Fruit fly (Drosophila melanogaster): ENCODE data around the gene Cyp4e3.

Gene Cyp4e3

DNA sequence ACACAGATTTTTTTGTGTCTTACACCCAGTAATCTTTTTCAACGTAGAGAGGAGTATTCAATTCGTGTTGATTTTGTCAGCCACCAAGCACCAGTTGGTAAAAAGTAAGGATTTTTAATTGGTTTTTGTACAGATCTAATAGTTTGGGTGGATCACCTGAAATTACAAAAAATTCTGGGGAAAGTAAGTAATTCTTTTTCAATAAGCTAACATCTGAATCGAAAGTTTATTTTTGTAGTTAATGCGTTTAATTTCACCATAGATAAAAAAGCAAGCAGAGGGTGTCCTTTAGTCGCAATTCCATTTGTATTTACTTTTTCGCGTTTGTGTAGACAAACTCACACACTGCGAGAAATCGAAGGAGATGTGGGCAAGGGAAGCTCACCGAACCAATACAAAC is 4.9 kb upstream of the Cyp4e3 start:
- TF ChIP-seq woc (GFP tag; optimal IDR thresholded peaks at IDR 0.05): no peak
- TF ChIP-seq sv (GFP tag; optimal IDR thresholded peaks at IDR 0.05): no peak
- no peak for TF ChIP-seq Myc (optimal IDR thresholded peaks at IDR 0.05)
- no peak for TF ChIP-seq br (GFP tag; optimal IDR thresholded peaks at IDR 0.05)
- no peak for TF ChIP-seq dsf (GFP tag; optimal IDR thresholded peaks at IDR 0.05; ENCODE audit: borderline replicate concordance)
- TF ChIP-seq N (GFP tag; optimal IDR thresholded peaks at IDR 0.05): no peak
- no peak for TF ChIP-seq dmrt93B (GFP tag; optimal IDR thresholded peaks at IDR 0.05)
- TF ChIP-seq Hnf4 (GFP tag; optimal IDR thresholded peaks at IDR 0.05): no peak
- TF ChIP-seq Mio (GFP tag; optimal IDR thresholded peaks at IDR 0.05): no peak
- TF ChIP-seq GATAd (GFP tag; optimal IDR thresholded peaks at IDR 0.05): no peak
- TF ChIP-seq Jra (GFP tag; optimal IDR thresholded peaks at IDR 0.05): no peak
- no peak for TF ChIP-seq usp (GFP tag; optimal IDR thresholded peaks at IDR 0.05)
- no peak for TF ChIP-seq tai (GFP tag; optimal IDR thresholded peaks at IDR 0.05)
- TF ChIP-seq brk (GFP tag; optimal IDR thresholded peaks at IDR 0.05): no peak

DNA sequence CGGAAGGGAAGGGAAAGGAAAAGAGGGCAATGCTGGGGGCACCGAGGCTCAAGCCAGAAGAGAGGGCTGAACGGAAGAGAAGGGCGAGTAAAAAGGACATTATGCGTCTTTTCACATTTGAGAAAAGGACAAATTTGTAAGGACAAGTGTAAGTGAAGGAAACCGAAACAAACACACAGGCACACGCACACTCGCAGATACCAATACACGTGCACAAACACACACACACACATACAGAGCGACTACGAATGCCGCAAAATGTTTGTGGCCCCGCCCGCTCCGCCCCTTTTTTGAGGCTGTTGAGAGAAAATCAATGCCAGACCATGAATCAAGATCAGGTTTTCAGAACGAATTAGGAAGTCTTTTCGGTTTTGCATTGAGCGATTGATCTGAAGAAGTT is 3.5 kb upstream of the Cyp4e3 start:
- TF ChIP-seq Hr78 (GFP tag; optimal IDR thresholded peaks at IDR 0.05) (no peak), lola (GFP tag; optimal IDR thresholded peaks at IDR 0.05) (no peak), Dfd (GFP tag; optimal IDR thresholded peaks at IDR 0.05) (peak; percentile 56), usp (GFP tag; optimal IDR thresholded peaks at IDR 0.05) (no peak), brk (GFP tag; optimal IDR thresholded peaks at IDR 0.05) (no peak)

DNA sequence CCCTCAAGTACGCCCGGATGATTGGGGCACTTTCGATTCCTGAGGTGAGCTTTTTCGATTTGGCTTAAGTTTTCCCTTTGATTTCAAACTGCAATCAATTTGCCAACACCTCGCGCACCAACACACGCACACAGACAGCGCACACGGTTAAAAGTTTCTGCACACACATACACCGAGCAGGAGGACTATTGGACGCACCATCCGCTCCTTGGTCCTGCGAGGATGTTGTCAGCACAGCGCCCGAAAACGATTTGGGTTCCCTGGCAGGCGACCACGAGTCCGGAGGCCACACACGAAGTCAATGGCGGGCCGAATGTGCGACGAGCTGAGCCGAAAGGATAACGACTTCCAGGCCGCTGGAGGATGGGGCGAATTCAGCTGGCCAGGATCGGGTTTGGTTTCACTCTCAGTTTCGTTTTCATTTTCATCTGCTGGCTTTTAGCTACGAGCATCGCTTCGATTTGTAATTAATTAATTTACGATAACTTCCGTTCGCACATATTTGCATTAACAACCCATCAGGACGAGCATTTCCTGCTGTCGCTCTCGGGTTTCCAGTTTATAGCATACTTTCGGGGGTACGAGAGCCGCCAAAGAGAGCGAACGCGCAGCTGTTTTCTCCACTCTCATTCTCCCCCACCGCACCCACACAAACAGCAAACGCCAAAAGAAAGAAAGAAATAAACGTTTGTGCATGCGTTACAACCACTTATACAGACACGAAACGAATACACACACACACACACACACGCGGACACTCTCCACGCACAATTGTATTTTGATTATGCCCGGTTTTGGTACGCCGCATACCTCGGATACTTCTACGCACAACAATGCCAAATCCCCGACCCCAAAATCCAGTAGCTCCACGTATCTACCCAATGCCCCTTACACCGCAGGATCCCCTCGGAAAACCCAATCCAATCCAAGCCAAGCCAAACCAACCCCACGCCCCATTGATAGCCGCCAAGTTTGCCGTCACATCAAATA is 3.3 kb downstream of the Cyp4e3 start, which contains the start of gene Nckx30C:
Nckx30C (minus strand) TSS at position 260 of the 990 bp plus-strand sequence.
- no peak for TF ChIP-seq rgr (GFP tag; optimal IDR thresholded peaks at IDR 0.05)
- peak; percentile 41 for TF ChIP-seq Dfd (GFP tag; optimal IDR thresholded peaks at IDR 0.05)

DNA sequence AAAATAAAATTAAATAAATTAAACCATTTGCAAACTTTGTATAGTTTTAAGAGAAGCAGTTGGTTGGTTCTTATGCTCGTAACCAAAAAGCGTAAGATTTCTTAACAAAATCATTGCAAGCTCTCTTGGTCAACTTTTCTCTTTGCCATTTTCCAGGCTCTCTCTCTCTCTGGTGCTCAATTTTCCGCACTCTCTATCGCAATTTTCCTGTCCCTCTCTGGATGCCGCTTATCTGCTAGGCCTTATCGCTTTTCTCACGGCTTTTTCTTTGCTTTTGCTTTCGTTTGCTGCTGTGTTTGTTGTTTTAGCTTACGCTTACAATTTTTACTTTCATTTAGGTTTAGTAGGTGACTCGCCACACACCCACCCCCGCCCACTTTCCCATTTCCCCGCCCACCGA is 5.2 kb downstream of the Cyp4e3 start:
- TF ChIP-seq ey (GFP tag; optimal IDR thresholded peaks at IDR 0.05) (no peak), Jra (GFP tag; optimal IDR thresholded peaks at IDR 0.05) (no peak), fru (GFP tag; optimal IDR thresholded peaks at IDR 0.05) (no peak), jim (GFP tag; optimal IDR thresholded peaks at IDR 0.05) (no peak), Hr78 (GFP tag; optimal IDR thresholded peaks at IDR 0.05) (no peak), pan (optimal IDR thresholded peaks at IDR 0.05) (no peak), Dfd (GFP tag; optimal IDR thresholded peaks at IDR 0.05) (no peak), Mio (GFP tag; optimal IDR thresholded peaks at IDR 0.05) (no peak), rgr (GFP tag; optimal IDR thresholded peaks at IDR 0.05) (no peak), sv (GFP tag; optimal IDR thresholded peaks at IDR 0.05) (no peak), lola (GFP tag; optimal IDR thresholded peaks at IDR 0.05) (no peak), CrebA (GFP tag; optimal IDR thresholded peaks at IDR 0.05; ENCODE audit: borderline replicate concordance) (no peak), dmrt93B (GFP tag; optimal IDR thresholded peaks at IDR 0.05) (no peak), CG9705 (GFP tag; optimal IDR thresholded peaks at IDR 0.05) (no peak), tai (GFP tag; optimal IDR thresholded peaks at IDR 0.05) (no peak)

DNA sequence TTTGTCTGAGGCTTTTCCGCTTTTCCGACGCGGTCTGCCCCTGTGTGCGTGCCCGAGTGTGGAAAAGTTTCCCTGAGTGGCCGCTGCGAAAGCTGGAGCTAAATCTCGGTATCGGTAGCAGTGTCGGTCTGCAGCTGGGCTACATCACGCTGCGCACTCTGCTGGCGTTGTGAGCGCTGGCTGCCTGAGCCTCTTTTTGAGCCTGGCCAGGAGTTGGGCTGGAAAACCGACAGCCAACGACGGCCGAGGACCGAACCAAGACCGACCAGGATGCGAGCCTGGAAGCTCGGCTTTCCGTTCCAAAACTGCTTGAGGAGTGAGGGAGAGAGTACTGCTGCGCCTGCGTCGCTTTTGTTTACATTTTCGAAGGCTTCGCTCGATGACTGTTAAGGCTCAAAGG is 6.0 kb downstream of the Cyp4e3 start:
- no peak for TF ChIP-seq Vsx2 (GFP tag; optimal IDR thresholded peaks at IDR 0.05; ENCODE audit: partially characterized antibody)
- no peak for TF ChIP-seq GATAd (GFP tag; optimal IDR thresholded peaks at IDR 0.05)
- TF ChIP-seq Hr83 (GFP tag; optimal IDR thresholded peaks at IDR 0.05; ENCODE audit: poor library complexity, severe bottlenecking): no peak
- TF ChIP-seq CG32264 (GFP tag; optimal IDR thresholded peaks at IDR 0.05): no peak
- no peak for TF ChIP-seq dl (GFP tag; optimal IDR thresholded peaks at IDR 0.05; ENCODE audit: insufficient read depth in 1 of 2, partially characterized antibody in 2 of 2)
- TF ChIP-seq sage (GFP tag; optimal IDR thresholded peaks at IDR 0.05): no peak
- no peak for TF ChIP-seq brk (GFP tag; optimal IDR thresholded peaks at IDR 0.05)
- TF ChIP-seq dsf (GFP tag; optimal IDR thresholded peaks at IDR 0.05; ENCODE audit: borderline replicate concordance): no peak
- TF ChIP-seq HLH106 (tag; optimal IDR thresholded peaks at IDR 0.05): no peak

Measured in whole organism, wandering third instar larva.